Worm (Caenorhabditis elegans) whole organism, L3 larva: ENCODE data around the gene eppl-1.

Experiments used
- R02D3.7 ChIP-seq: fragments of 150-350 bp; optimal IDR thresholded peaks from 2 replicates; lab custom pipeline; 2014; ENCODE audit warnings: missing biosample characterization, missing genetic modification characterization
- ZK546.5 ChIP-seq: sonication (generic microtip); optimal IDR thresholded peaks from 2 replicates; lab custom pipeline; 2017; ENCODE audit warnings: missing biosample characterization, missing genetic modification characterization
- aly-2 ChIP-seq: fragments of 150-350 bp; optimal IDR thresholded peaks from 2 replicates; lab custom pipeline; 2014; ENCODE audit warnings: missing biosample characterization, missing genetic modification characterization
- ama-1 ChIP-seq: fragments of 150-350 bp; optimal IDR thresholded peaks from 2 replicates; lab custom pipeline; 2018
- ceh-82 ChIP-seq: fragments of 150-350 bp; optimal IDR thresholded peaks from 2 replicates; lab custom pipeline; 2014; ENCODE audit warnings: missing biosample characterization, missing genetic modification characterization
- ceh-9 ChIP-seq: sonication (generic microtip); optimal IDR thresholded peaks from 2 replicates; lab custom pipeline; 2018; ENCODE audit warnings: missing biosample characterization, missing genetic modification characterization
- egl-5 ChIP-seq: fragments of 150-350 bp; optimal IDR thresholded peaks from 2 replicates; lab custom pipeline; 2017; ENCODE audit warnings: missing biosample characterization, missing genetic modification reagents, missing genetic modification characterization, inconsistent platforms
- elt-1 ChIP-seq: fragments of 150-350 bp; optimal IDR thresholded peaks from 2 replicates; lab custom pipeline; 2014; ENCODE audit warnings: missing biosample characterization, missing genetic modification characterization
- elt-2 ChIP-seq: sonication (generic microtip); optimal IDR thresholded peaks from 2 replicates; lab custom pipeline; 2016; ENCODE audit warnings: missing genetic modification reagents, mild to moderate bottlenecking, missing genetic modification characterization, missing compliant biosample characterization
- elt-3 ChIP-seq, 3 experiments: fragments of 150-350 bp in 1 of 3; sonication (generic microtip) in 2 of 3; optimal IDR thresholded peaks; 2 replicates in 2 of 3; 4 replicates in 1 of 3; lab custom pipeline; 2014 to 2017; ENCODE audit warnings: missing biosample characterization in 3 of 3, missing genetic modification characterization in 3 of 3
- eor-1 ChIP-seq, 2 experiments: fragments of 150-350 bp; optimal IDR thresholded peaks; 2 replicates each; lab custom pipeline; 2014 to 2018; ENCODE audit warnings: missing biosample characterization in 2 of 2, missing genetic modification characterization in 2 of 2
- fkh-10 ChIP-seq: sonication (generic microtip); optimal IDR thresholded peaks from 2 replicates; lab custom pipeline; 2017; ENCODE audit warnings: missing biosample characterization, missing genetic modification reagents, missing genetic modification characterization
- hmg-11 ChIP-seq: sonication (generic microtip); optimal IDR thresholded peaks from 2 replicates; lab custom pipeline; 2016; ENCODE audit warnings: missing genetic modification characterization, missing compliant biosample characterization
- jun-1 ChIP-seq: fragments of 150-350 bp; optimal IDR thresholded peaks from 2 replicates; lab custom pipeline; 2014; ENCODE audit warnings: missing biosample characterization, missing genetic modification reagents, missing genetic modification characterization
- lin-15B ChIP-seq: fragments of 150-350 bp; optimal IDR thresholded peaks from 2 replicates; lab custom pipeline; 2014; ENCODE audit warnings: missing biosample characterization, missing genetic modification characterization
- lin-39 ChIP-seq: fragments of 150-350 bp; optimal IDR thresholded peaks from 2 replicates; lab custom pipeline; 2018; ENCODE audit warnings: missing biosample characterization, missing genetic modification reagents, missing genetic modification characterization
- lsy-12 ChIP-seq: sonication (generic microtip); optimal IDR thresholded peaks from 2 replicates; lab custom pipeline; 2016; ENCODE audit warnings: mild to moderate bottlenecking, missing genetic modification characterization, missing compliant biosample characterization
- mdl-1 ChIP-seq: fragments of 150-350 bp; optimal IDR thresholded peaks from 2 replicates; lab custom pipeline; 2014; ENCODE audit warnings: missing biosample characterization, missing genetic modification characterization
- mml-1 ChIP-seq: fragments of 150-350 bp; sonication (generic microtip); optimal IDR thresholded peaks from 3 replicates; lab custom pipeline; 2014; ENCODE audit warnings: missing biosample characterization, missing genetic modification characterization
- nfya-1 ChIP-seq: sonication (generic microtip); optimal IDR thresholded peaks from 2 replicates; lab custom pipeline; 2017; ENCODE audit warnings: missing genetic modification characterization, mild to moderate bottlenecking, missing compliant biosample characterization, antibody characterized with exemption, moderate library complexity; ENCODE audit not compliant: insufficient read depth
- nhr-11 ChIP-seq: fragments of 150-350 bp; optimal IDR thresholded peaks from 2 replicates; lab custom pipeline; 2014; ENCODE audit warnings: missing biosample characterization, missing genetic modification characterization
- nhr-12 ChIP-seq: fragments of 150-350 bp; optimal IDR thresholded peaks from 2 replicates; lab custom pipeline; 2014; ENCODE audit warnings: missing biosample characterization, missing genetic modification characterization
- nhr-23 ChIP-seq: fragments of 150-350 bp; optimal IDR thresholded peaks from 2 replicates; lab custom pipeline; 2014; ENCODE audit warnings: missing biosample characterization, missing genetic modification reagents, missing genetic modification characterization
- nhr-28 ChIP-seq: fragments of 150-350 bp; optimal IDR thresholded peaks from 2 replicates; lab custom pipeline; 2014; ENCODE audit warnings: missing biosample characterization, missing genetic modification characterization
- nhr-43 ChIP-seq: sonication (generic microtip); optimal IDR thresholded peaks from 2 replicates; lab custom pipeline; 2016; ENCODE audit warnings: mild to moderate bottlenecking, missing genetic modification characterization, missing compliant biosample characterization; ENCODE audit not compliant: poor library complexity, severe bottlenecking
- nhr-67 ChIP-seq: fragments of 150-350 bp; optimal IDR thresholded peaks from 2 replicates; lab custom pipeline; 2014; ENCODE audit warnings: missing biosample characterization, missing genetic modification characterization
- nhr-76 ChIP-seq: fragments of 150-350 bp; sonication (generic microtip); optimal IDR thresholded peaks from 5 replicates; lab custom pipeline; 2014; ENCODE audit warnings: missing biosample characterization, missing genetic modification characterization
- nhr-77 ChIP-seq: fragments of 150-350 bp; optimal IDR thresholded peaks from 2 replicates; lab custom pipeline; 2014; ENCODE audit warnings: missing biosample characterization, missing genetic modification characterization
- pha-4 ChIP-seq: fragments of 150-350 bp; optimal IDR thresholded peaks from 2 replicates; lab custom pipeline; 2014; ENCODE audit warnings: missing biosample characterization, missing genetic modification reagents, missing genetic modification characterization
- pqm-1 ChIP-seq: fragments of 150-350 bp; optimal IDR thresholded peaks from 2 replicates; lab custom pipeline; 2017; ENCODE audit warnings: missing biosample characterization, missing genetic modification characterization, inconsistent platforms
- skn-1 ChIP-seq: fragments of 150-350 bp; optimal IDR thresholded peaks from 2 replicates; lab custom pipeline; 2014; ENCODE audit warnings: missing biosample characterization, missing genetic modification characterization
- snpc-4 ChIP-seq: fragments of 150-350 bp; optimal IDR thresholded peaks from 2 replicates; lab custom pipeline; 2014; ENCODE audit warnings: missing biosample characterization, missing genetic modification characterization
- tbx-2 ChIP-seq: sonication (generic microtip); optimal IDR thresholded peaks from 2 replicates; lab custom pipeline; 2016; ENCODE audit warnings: mild to moderate bottlenecking, missing genetic modification characterization, missing compliant biosample characterization
- ztf-11 ChIP-seq: fragments of 150-350 bp; optimal IDR thresholded peaks from 2 replicates; lab custom pipeline; 2014; ENCODE audit warnings: missing biosample characterization, missing genetic modification characterization
- ztf-4 ChIP-seq: fragments of 150-350 bp; optimal IDR thresholded peaks from 2 replicates; lab custom pipeline; 2014; ENCODE audit warnings: missing biosample characterization, missing genetic modification characterization

eppl-1 gene

DNA sequence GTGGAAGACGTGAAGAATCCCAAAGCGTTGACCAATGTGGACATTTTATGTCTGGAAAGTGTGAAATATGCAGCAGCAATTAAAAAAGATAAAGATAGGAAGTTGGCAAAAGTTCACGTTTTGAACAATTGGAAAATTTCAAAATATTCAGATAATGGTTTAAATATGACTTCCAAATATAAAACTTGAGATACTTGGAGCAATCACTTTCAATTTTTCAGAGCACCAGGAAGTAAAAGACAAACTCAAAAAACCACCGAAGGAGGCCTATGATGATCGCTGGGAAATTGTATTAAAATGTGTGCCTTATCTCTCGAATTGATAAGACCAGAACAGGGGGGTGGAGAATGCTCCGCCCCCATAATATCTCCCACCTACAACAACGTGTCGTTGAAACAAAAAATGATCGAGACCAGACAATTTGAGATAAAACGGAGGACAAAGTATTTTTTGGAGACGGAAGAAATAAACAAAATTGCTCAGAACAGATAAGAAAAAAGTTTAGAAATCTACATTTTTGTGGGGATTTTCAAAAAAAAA is at the start of gene eppl-1:
Gene eppl-1 (minus strand): TSS at position 51 of the 540 bp plus-strand sequence.
- TF ChIP-seq elt-2 (tag; lab: Kevin White, UChicago) (peak; percentile 96), nhr-23 (no peak)

- TF ChIP-seq nhr-28 (tag; lab: Kevin White, UChicago) (no peak), fkh-10 (no peak), ztf-4 (tag; lab: Kevin White, UChicago) (no peak), elt-1 (tag; lab: Kevin White, UChicago) (no peak), nhr-12 (no peak), nhr-67 (tag; lab: Kevin White, UChicago) (no peak), elt-3 (tag; optimal IDR thresholded peaks at IDR 0.05; lab: Kevin White, UChicago) (no peak), ztf-11 (tag; lab: Kevin White, UChicago) (no peak), ZK546.5 (no peak), mdl-1 (tag; lab: Kevin White, UChicago) (no peak), jun-1 (tag; lab: Kevin White, UChicago) (no peak), R02D3.7 (tag; lab: Kevin White, UChicago) (no peak), hmg-11 (tag; lab: Kevin White, UChicago) (no peak), lsy-12 (no peak)
Observed at ce11 chrIV:8499956-8500355, 48.4 kb upstream of the eppl-1 start.

ce11 chrIV:8498773-8499360 is 47.3 kb upstream of the eppl-1 start, which contains the start of the genes acdh-13 and mesp-1:
Gene acdh-13, minus strand, starts transcription at chrIV:8498823.
Gene mesp-1, plus strand, starts transcription at chrIV:8499310.
- TF ChIP-seq egl-5 (peak; percentile 11), ztf-11 (tag; lab: Kevin White, UChicago) (no peak), pha-4 (tag; lab: Kevin White, UChicago) (peak; percentile 40), skn-1 (tag; lab: Kevin White, UChicago) (no peak), snpc-4 (tag; lab: Kevin White, UChicago) (peak; percentile 52), jun-1 (tag; lab: Kevin White, UChicago) (no peak), nhr-43 (tag; lab: Kevin White, UChicago) (peak; percentile 47), mml-1 (no peak), lin-15B (tag; lab: Kevin White, UChicago) (peak; percentile 43), nfya-1 (tag; lab: Kevin White, UChicago) (peak; percentile 46)

DNA sequence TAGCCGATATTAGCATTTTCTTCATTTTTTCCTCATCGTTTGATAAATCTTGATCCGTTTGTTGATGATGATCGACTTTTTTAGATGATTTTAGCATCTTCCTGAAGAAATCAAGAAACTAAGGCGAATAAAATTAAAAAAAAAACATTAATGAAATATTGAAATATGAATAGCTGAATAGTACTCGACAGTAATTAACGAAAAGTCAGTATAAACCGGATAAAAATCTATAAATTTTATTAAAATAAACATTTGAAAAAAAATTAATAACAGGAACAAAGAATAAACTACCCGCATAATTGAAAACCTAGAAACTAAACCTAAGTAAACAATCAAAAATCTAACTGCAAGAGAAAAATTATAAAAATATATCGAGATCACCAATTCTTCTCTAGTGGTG is 44.7 kb upstream of the eppl-1 start, which contains the start of gene C28C12.12:
Gene C28C12.12 (minus strand): TSS at position 101 of the 400 bp plus-strand sequence.
- TF ChIP-seq elt-2 (tag; lab: Kevin White, UChicago): no peak
- TF ChIP-seq eor-1 (tag; optimal IDR thresholded peaks at IDR 0.05; lab: Kevin White, UChicago): no peak
- TF ChIP-seq R02D3.7 (tag; lab: Kevin White, UChicago): no peak
- TF ChIP-seq tbx-2 (tag; lab: Kevin White, UChicago): no peak
- TF ChIP-seq nhr-11 (tag; lab: Kevin White, UChicago): no peak
- TF ChIP-seq skn-1 (tag; lab: Kevin White, UChicago): no peak
- TF ChIP-seq ama-1 (lab: Kevin White, UChicago): no peak
- no peak for TF ChIP-seq ztf-4 (tag; lab: Kevin White, UChicago)
- TF ChIP-seq nhr-43 (tag; lab: Kevin White, UChicago): no peak
- no peak for TF ChIP-seq lin-39 (tag; lab: Kevin White, UChicago)

ce11 chrIV:8492242-8492641 is 40.7 kb upstream of the eppl-1 start, which contains the start of gene sru-7:
Gene sru-7, plus strand, starts transcription at chrIV:8492542.
- TF ChIP-seq ceh-82 (tag; lab: Kevin White, UChicago) (no peak), pqm-1 (tag; lab: Kevin White, UChicago) (no peak)
- TF ChIP-seq, all 47 proteins: peak for 0

ce11 chrIV:8489915-8490314 is 38.4 kb upstream of the eppl-1 start, which contains the start of gene srlf-2:
Gene srlf-2, plus strand, starts transcription at chrIV:8490215.
- no peak for TF ChIP-seq nfya-1 (tag; lab: Kevin White, UChicago)
- TF ChIP-seq elt-2 (tag; lab: Kevin White, UChicago): no peak
- no peak for TF ChIP-seq tbx-2 (tag; lab: Kevin White, UChicago)
- no peak for TF ChIP-seq nhr-77 (tag; lab: Kevin White, UChicago)
- TF ChIP-seq ama-1 (lab: Kevin White, UChicago): no peak
- TF ChIP-seq ceh-9: no peak
- no peak for TF ChIP-seq pha-4 (tag; lab: Kevin White, UChicago)
- TF ChIP-seq nhr-76 (tag; lab: Kevin White, UChicago): no peak
- TF ChIP-seq aly-2: no peak
- TF ChIP-seq elt-3 (tag; optimal IDR thresholded peaks at IDR 0.05; lab: Kevin White, UChicago): no peak
- no peak for TF ChIP-seq ZK546.5
- TF ChIP-seq fkh-10: no peak
